Worm (Caenorhabditis elegans): ENCODE data around the gene srz-60.

srz-60 gene

ce11 chrIV:3439354-3439753 lies 10.7 kb downstream of the srz-60 start, which contains the start of gene grd-3:
grd-3 (plus strand) TSS chrIV:3439655.
- TF ChIP-seq cnd-1 (tag; optimal IDR thresholded peaks at IDR 0.05) (no peak), sem-2 (GFP tag; optimal IDR thresholded peaks at IDR 0.05) (no peak), pha-4 (tag; optimal IDR thresholded peaks at IDR 0.05) (no peak), lsy-2 (tag; optimal IDR thresholded peaks at IDR 0.05) (no peak), nhr-237 (tag; optimal IDR thresholded peaks at IDR 0.05) (no peak), elt-1 (tag; optimal IDR thresholded peaks at IDR 0.05; ENCODE audit: borderline replicate concordance, insufficient read depth) (no peak), lin-32 (GFP tag; optimal IDR thresholded peaks at IDR 0.05) (no peak), hlh-1 (tag; optimal IDR thresholded peaks at IDR 0.05) (no peak), mep-1 (tag; optimal IDR thresholded peaks at IDR 0.05) (no peak), flh-1 (GFP tag; optimal IDR thresholded peaks at IDR 0.05) (no peak), ceh-39 (tag; optimal IDR thresholded peaks at IDR 0.05) (no peak), ceh-43 (GFP tag; optimal IDR thresholded peaks at IDR 0.05) (no peak), sptf-1 (tag; optimal IDR thresholded peaks at IDR 0.05) (no peak), nhr-76 (tag; optimal IDR thresholded peaks at IDR 0.05) (no peak), snpc-4 (tag; optimal IDR thresholded peaks at IDR 0.05) (no peak), bed-3 (GFP tag; optimal IDR thresholded peaks at IDR 0.05) (no peak), mls-2 (tag; optimal IDR thresholded peaks at IDR 0.05) (no peak), ceh-83 (GFP tag; optimal IDR thresholded peaks at IDR 0.05) (no peak), blmp-1 (tag; optimal IDR thresholded peaks at IDR 0.05) (no peak)

ce11 chrIV:3440848-3441247 lies 12.1 kb downstream of the srz-60 start, which contains the start of gene grd-10:
grd-10 (plus strand) TSS chrIV:3441055.
- TF ChIP-seq unc-39 (tag; optimal IDR thresholded peaks at IDR 0.05) (no peak), nhr-237 (tag; optimal IDR thresholded peaks at IDR 0.05) (no peak), ceh-43 (GFP tag; optimal IDR thresholded peaks at IDR 0.05) (no peak), ceh-83 (GFP tag; optimal IDR thresholded peaks at IDR 0.05) (no peak), nhr-76 (tag; optimal IDR thresholded peaks at IDR 0.05) (no peak), elt-3 (tag; optimal IDR thresholded peaks at IDR 0.05) (no peak), ham-2 (GFP tag; optimal IDR thresholded peaks at IDR 0.05) (no peak), nhr-28 (tag; optimal IDR thresholded peaks at IDR 0.05) (no peak), mls-2 (tag; optimal IDR thresholded peaks at IDR 0.05) (no peak), zip-8 (tag; optimal IDR thresholded peaks at IDR 0.05) (no peak), blmp-1 (tag; optimal IDR thresholded peaks at IDR 0.05) (no peak), ztf-11 (tag; optimal IDR thresholded peaks at IDR 0.05) (no peak), cnd-1 (tag; optimal IDR thresholded peaks at IDR 0.05) (no peak), lin-13 (tag; optimal IDR thresholded peaks at IDR 0.05) (no peak), unc-120 (tag; optimal IDR thresholded peaks at IDR 0.05; ENCODE audit: poor library complexity, severe bottlenecking) (no peak), nhr-2 (tag; optimal IDR thresholded peaks at IDR 0.05) (no peak), bed-3 (GFP tag; optimal IDR thresholded peaks at IDR 0.05) (no peak), sem-2 (GFP tag; optimal IDR thresholded peaks at IDR 0.05) (no peak)

ce11 chrIV:3442513-3442912 lies 13.8 kb downstream of the srz-60 start:
- TF ChIP-seq mab-5 (tag; optimal IDR thresholded peaks at IDR 0.05) (no peak), lin-13 (tag; optimal IDR thresholded peaks at IDR 0.05) (no peak), sptf-1 (tag; optimal IDR thresholded peaks at IDR 0.05) (no peak), M03D4.4 (tag; optimal IDR thresholded peaks at IDR 0.05) (no peak), elt-3 (tag; optimal IDR thresholded peaks at IDR 0.05) (no peak), snpc-4 (tag; optimal IDR thresholded peaks at IDR 0.05) (no peak), bed-3 (GFP tag; optimal IDR thresholded peaks at IDR 0.05) (no peak), ztf-11 (tag; optimal IDR thresholded peaks at IDR 0.05) (no peak), nhr-76 (tag; optimal IDR thresholded peaks at IDR 0.05) (no peak)

ce11 chrIV:3444101-3444500 lies 15.4 kb downstream of the srz-60 start, which contains the start of gene F09D12.2:
F09D12.2 (minus strand) TSS chrIV:3444201.
- TF ChIP-seq sptf-1 (tag; optimal IDR thresholded peaks at IDR 0.05) (no peak), elt-1 (tag; optimal IDR thresholded peaks at IDR 0.05; ENCODE audit: borderline replicate concordance, insufficient read depth) (no peak), ceh-39 (tag; optimal IDR thresholded peaks at IDR 0.05) (no peak), cnd-1 (tag; optimal IDR thresholded peaks at IDR 0.05) (no peak)

- TF ChIP-seq flh-1 (GFP tag; optimal IDR thresholded peaks at IDR 0.05) (no peak), sptf-1 (tag; optimal IDR thresholded peaks at IDR 0.05) (no peak), nhr-2 (tag; optimal IDR thresholded peaks at IDR 0.05) (no peak), nhr-12 (tag; optimal IDR thresholded peaks at IDR 0.05) (no peak), sem-2 (GFP tag; optimal IDR thresholded peaks at IDR 0.05) (no peak), lin-13 (tag; optimal IDR thresholded peaks at IDR 0.05) (no peak), hlh-1 (tag; optimal IDR thresholded peaks at IDR 0.05) (no peak), unc-39 (tag; optimal IDR thresholded peaks at IDR 0.05) (no peak), elt-3 (tag; optimal IDR thresholded peaks at IDR 0.05) (no peak), nhr-237 (tag; optimal IDR thresholded peaks at IDR 0.05) (no peak), ceh-43 (GFP tag; optimal IDR thresholded peaks at IDR 0.05) (no peak), elt-1 (tag; optimal IDR thresholded peaks at IDR 0.05; ENCODE audit: borderline replicate concordance, insufficient read depth) (no peak), ceh-39 (tag; optimal IDR thresholded peaks at IDR 0.05) (no peak), nhr-76 (tag; optimal IDR thresholded peaks at IDR 0.05) (no peak), tbx-8 (GFP tag; optimal IDR thresholded peaks at IDR 0.05) (no peak), cnd-1 (tag; optimal IDR thresholded peaks at IDR 0.05) (no peak)
Observed at ce11 chrIV:3444614-3445013, 15.9 kb downstream of the srz-60 start, which contains the start of gene F58E2.5. F58E2.5 (plus strand) TSS chrIV:3444914.
